Fruit fly (Drosophila melanogaster) whole organism, embryonic: ENCODE results near the gene CG14220.

Experiments
- ATbp ChIP-seq: fragments of 200-800 bp; sonication (Bioruptor generic); optimal IDR thresholded peaks from 2 replicates; lab custom pipeline; 2017; ENCODE audit warnings: missing biosample characterization, mild to moderate bottlenecking, missing genetic modification characterization, missing genetic modification reagents
- B-H1 ChIP-seq: fragments of 200-800 bp; sonication (Bioruptor generic); IDR thresholded peaks from 3 replicates; pipeline ENCODE4 v1.3.6; 2022; ENCODE audit warnings: missing biosample characterization, missing genetic modification characterization
- CG10209 ChIP-seq: fragments of 200-800 bp; sonication (Bioruptor generic); optimal IDR thresholded peaks from 3 replicates; lab custom pipeline; 2017; ENCODE audit warnings: missing biosample characterization, mild to moderate bottlenecking, missing genetic modification characterization, missing genetic modification reagents
- CG10543 ChIP-seq: fragments of 200-800 bp; sonication (Bioruptor generic); optimal IDR thresholded peaks from 3 replicates; lab custom pipeline; 2017; ENCODE audit warnings: missing biosample characterization, mild to moderate bottlenecking, missing genetic modification characterization, moderate library complexity
- CG11456 ChIP-seq: fragments of 200-800 bp; sonication (Bioruptor generic); IDR thresholded peaks from 3 replicates; pipeline ENCODE4 v1.3.6; 2022; ENCODE audit warnings: missing biosample characterization, missing genetic modification characterization
- CG12299 ChIP-seq: fragments of 200-800 bp; sonication (Bioruptor generic); optimal IDR thresholded peaks from 2 replicates; lab custom pipeline; 2018; ENCODE audit warnings: missing biosample characterization, mild to moderate bottlenecking, missing genetic modification characterization
- CG13123 ChIP-seq: fragments of 200-800 bp; sonication (Bioruptor generic); optimal IDR thresholded peaks from 2 replicates; lab custom pipeline; 2016; ENCODE audit warnings: missing biosample characterization, missing genetic modification characterization
- CG13894 ChIP-seq: fragments of 200-800 bp; sonication (Bioruptor generic); optimal IDR thresholded peaks from 3 replicates; lab custom pipeline; 2018; ENCODE audit warnings: missing biosample characterization, mild to moderate bottlenecking, missing genetic modification characterization, moderate library complexity
- CG17568 ChIP-seq: fragments of 200-800 bp; sonication (Bioruptor generic); optimal IDR thresholded peaks from 2 replicates; lab custom pipeline; 2018; ENCODE audit warnings: missing biosample characterization, mild to moderate bottlenecking, missing genetic modification characterization, moderate library complexity
- CG17802 ChIP-seq: fragments of 200-800 bp; sonication (Bioruptor generic); optimal IDR thresholded peaks from 2 replicates; lab custom pipeline; 2018; ENCODE audit warnings: missing biosample characterization, mild to moderate bottlenecking, missing genetic modification characterization, moderate library complexity
- CG2120 ChIP-seq: fragments of 200-800 bp; sonication (Bioruptor generic); optimal IDR thresholded peaks from 3 replicates; lab custom pipeline; 2016; ENCODE audit warnings: missing biosample characterization, missing genetic modification characterization
- CG31365 ChIP-seq: fragments of 200-800 bp; sonication (Bioruptor generic); optimal IDR thresholded peaks from 2 replicates; lab custom pipeline; 2018; ENCODE audit warnings: missing biosample characterization, mild to moderate bottlenecking, missing genetic modification characterization
- CG31388 ChIP-seq: fragments of 200-800 bp; sonication (Bioruptor generic); optimal IDR thresholded peaks from 2 replicates; lab custom pipeline; 2016; ENCODE audit warnings: missing biosample characterization, missing genetic modification characterization
- CG32767 ChIP-seq: fragments of 200-800 bp; sonication (Bioruptor generic); IDR thresholded peaks from 2 replicates; pipeline ENCODE4 v1.3.6; 2022; ENCODE audit warnings: missing biosample characterization, missing genetic modification characterization
- CG32772 ChIP-seq: fragments of 200-800 bp; sonication (Bioruptor generic); IDR thresholded peaks from 2 replicates; pipeline ENCODE4 v1.3.6; 2022; ENCODE audit warnings: missing biosample characterization, missing genetic modification characterization
- CG33213 ChIP-seq: fragments of 200-800 bp; sonication (Bioruptor generic); optimal IDR thresholded peaks from 3 replicates; lab custom pipeline; 2016; ENCODE audit warnings: missing biosample characterization, missing genetic modification characterization
- CG4360 ChIP-seq: fragments of 200-800 bp; sonication (Bioruptor generic); IDR thresholded peaks from 2 replicates; pipeline ENCODE4 v1.3.6; 2022; ENCODE audit warnings: missing biosample characterization, missing genetic modification characterization
- CG4404 ChIP-seq: fragments of 200-800 bp; sonication (Bioruptor generic); IDR thresholded peaks from 2 replicates; pipeline ENCODE4 v1.3.6; 2022; ENCODE audit warnings: missing biosample characterization, missing genetic modification characterization
- CG4617 ChIP-seq: fragments of 200-800 bp; sonication (Bioruptor generic); optimal IDR thresholded peaks from 3 replicates; lab custom pipeline; 2016; ENCODE audit warnings: missing biosample characterization, missing genetic modification characterization, borderline replicate concordance
- CG6765 ChIP-seq: fragments of 200-800 bp; sonication (Bioruptor generic); optimal IDR thresholded peaks from 3 replicates; lab custom pipeline; 2017; ENCODE audit warnings: missing biosample characterization, mild to moderate bottlenecking, missing genetic modification characterization
- CG6791 ChIP-seq: fragments of 200-800 bp; sonication (Bioruptor generic); IDR thresholded peaks from 3 replicates; pipeline ENCODE4 v1.3.6; 2022; ENCODE audit warnings: missing biosample characterization, missing genetic modification characterization; ENCODE audit not compliant: partially characterized antibody
- CG7372 ChIP-seq: fragments of 200-800 bp; sonication (Bioruptor generic); IDR thresholded peaks from 2 replicates; pipeline ENCODE4 v1.3.6; 2022; ENCODE audit warnings: missing biosample characterization, missing genetic modification characterization
- CG7963 ChIP-seq: fragments of 200-800 bp; sonication (Bioruptor generic); IDR thresholded peaks from 3 replicates; pipeline ENCODE4 v1.3.6; 2022; ENCODE audit warnings: missing biosample characterization, missing genetic modification characterization; ENCODE audit not compliant: partially characterized antibody
- CG8281 ChIP-seq: fragments of 200-800 bp; sonication (Bioruptor generic); optimal IDR thresholded peaks from 2 replicates; lab custom pipeline; 2018; ENCODE audit warnings: missing biosample characterization, mild to moderate bottlenecking, missing genetic modification characterization, moderate library complexity
- CG8290 ChIP-seq, 3 experiments: fragments of 200-800 bp; sonication (Bioruptor generic); optimal IDR thresholded peaks; 2 replicates each; lab custom pipeline; 2016 to 2019; ENCODE audit warnings: missing biosample characterization in 3 of 3, missing genetic modification characterization in 3 of 3, mild to moderate bottlenecking in 2 of 3, moderate library complexity in 1 of 3
- Drgx ChIP-seq: fragments of 200-800 bp; sonication (Bioruptor generic); IDR thresholded peaks from 2 replicates; pipeline ENCODE4 v1.3.6; 2022; ENCODE audit warnings: missing biosample characterization, missing genetic modification characterization
- Eip74EF ChIP-seq, 2 experiments: fragments of 200-800 bp in 1 of 2; fragments of >200 bp in 1 of 2; sonication (Bioruptor generic) in 1 of 2; optimal IDR thresholded peaks; 2 replicates each; lab custom pipeline; 2017 to 2019; ENCODE audit warnings: missing biosample characterization in 2 of 2, missing genetic modification characterization in 2 of 2, mild to moderate bottlenecking in 1 of 2, moderate library complexity in 1 of 2
- GATAe ChIP-seq: fragments of 200-800 bp; sonication (Bioruptor generic); conservative IDR thresholded peaks from 2 replicates; pipeline ENCODE4 v1.3.6; 2022; ENCODE audit warnings: missing biosample characterization, missing genetic modification characterization
- HmgD ChIP-seq: fragments of 200-800 bp; sonication (Bioruptor generic); optimal IDR thresholded peaks from 3 replicates; lab custom pipeline; 2016; ENCODE audit warnings: missing biosample characterization, missing genetic modification characterization
- Med ChIP-seq: fragments of 200-800 bp; sonication (Bioruptor generic); peaks from one replicate; lab custom pipeline; 2016; ENCODE audit warnings: missing biosample characterization, missing genetic modification characterization, mild to moderate bottlenecking, inconsistent platforms, moderate library complexity
- Six4 ChIP-seq: fragments of 200-800 bp; sonication (Bioruptor generic); optimal IDR thresholded peaks from 2 replicates; lab custom pipeline; 2016; ENCODE audit warnings: missing biosample characterization, missing genetic modification characterization
- Tbp ChIP-seq: fragments of >200 bp; optimal IDR thresholded peaks from 2 replicates; lab custom pipeline; 2018; ENCODE audit warnings: missing biosample characterization, missing genetic modification characterization
- amos ChIP-seq: fragments of 200-800 bp; sonication (Bioruptor generic); IDR thresholded peaks from 2 replicates; pipeline ENCODE4 v1.3.6; 2022; ENCODE audit warnings: missing biosample characterization, missing genetic modification characterization; ENCODE audit not compliant: partially characterized antibody
- bab2 ChIP-seq: fragments of 200-800 bp; sonication (Bioruptor generic); optimal IDR thresholded peaks from 2 replicates; lab custom pipeline; 2016; ENCODE audit warnings: missing biosample characterization, missing genetic modification characterization
- crc ChIP-seq: fragments of 200-800 bp; sonication (Bioruptor generic); optimal IDR thresholded peaks from 2 replicates; lab custom pipeline; 2016; ENCODE audit warnings: missing biosample characterization, missing genetic modification characterization
- da ChIP-seq: fragments of 200-800 bp; sonication (Bioruptor generic); optimal IDR thresholded peaks from 2 replicates; lab custom pipeline; 2016; ENCODE audit warnings: missing biosample characterization, missing genetic modification characterization
- dati ChIP-seq: fragments of 200-800 bp; sonication (Bioruptor generic); IDR thresholded peaks from 2 replicates; pipeline ENCODE4 v1.3.6; 2022; ENCODE audit warnings: missing biosample characterization, missing genetic modification characterization
- dm ChIP-seq: fragments of 200-800 bp; sonication (Bioruptor generic); optimal IDR thresholded peaks from 3 replicates; lab custom pipeline; 2016; ENCODE audit warnings: missing biosample characterization, missing genetic modification characterization
- gsb ChIP-seq: fragments of 200-800 bp; sonication (Bioruptor generic); IDR thresholded peaks from 2 replicates; pipeline ENCODE4 v1.3.6; 2022; ENCODE audit warnings: missing biosample characterization, missing genetic modification characterization
- lbe ChIP-seq: fragments of 200-800 bp; sonication (Bioruptor generic); optimal IDR thresholded peaks from 2 replicates; lab custom pipeline; 2016; ENCODE audit warnings: missing biosample characterization, mild to moderate bottlenecking, missing genetic modification characterization
- nau ChIP-seq: fragments of 200-800 bp; sonication (Bioruptor generic); optimal IDR thresholded peaks from 3 replicates; lab custom pipeline; 2017; ENCODE audit warnings: missing biosample characterization, mild to moderate bottlenecking, missing genetic modification characterization, missing genetic modification reagents
- nerfin-2 ChIP-seq: fragments of 200-800 bp; sonication (Bioruptor generic); IDR thresholded peaks from 2 replicates; pipeline ENCODE4 v1.3.6; 2022; ENCODE audit warnings: missing biosample characterization, missing genetic modification characterization; ENCODE audit not compliant: partially characterized antibody
- pan ChIP-seq, 4 experiments: fragments of >200 bp in 3 of 4; fragments of 200-800 bp in 1 of 4; sonication (Bioruptor generic) in 1 of 4; optimal IDR thresholded peaks in 3 of 4; IDR thresholded peaks in 1 of 4; 2 replicates each; pipeline versions ENCODE4 v1.3.6 to Lab custom; 2017 to 2022; ENCODE audit warnings: missing biosample characterization in 2 of 4, missing genetic modification characterization in 2 of 4, mixed read lengths in 1 of 4
- prd ChIP-seq, 3 experiments: fragments of >200 bp in 2 of 3; fragments of 200-800 bp in 1 of 3; sonication (Bioruptor generic) in 1 of 3; optimal IDR thresholded peaks in 2 of 3; IDR thresholded peaks in 1 of 3; 2 replicates in 2 of 3; 3 replicates in 1 of 3; pipeline versions ENCODE4 v1.3.6 to Lab custom; 2017 to 2022; ENCODE audit warnings: missing biosample characterization in 1 of 3, missing genetic modification characterization in 1 of 3
- sob ChIP-seq: fragments of 200-800 bp; sonication (Bioruptor generic); IDR thresholded peaks from 2 replicates; pipeline ENCODE4 v1.3.6; 2022; ENCODE audit warnings: missing biosample characterization, missing genetic modification characterization
- unpg ChIP-seq: fragments of 200-800 bp; sonication (Bioruptor generic); optimal IDR thresholded peaks from 3 replicates; lab custom pipeline; 2018; ENCODE audit warnings: missing biosample characterization, mild to moderate bottlenecking, missing genetic modification characterization, moderate library complexity
- wor ChIP-seq: fragments of 200-800 bp; sonication (Bioruptor generic); IDR thresholded peaks from 2 replicates; pipeline ENCODE4 v1.3.6; 2022; ENCODE audit warnings: missing biosample characterization, missing genetic modification characterization
- zf30C ChIP-seq: fragments of 200-800 bp; sonication (Bioruptor generic); optimal IDR thresholded peaks from 3 replicates; lab custom pipeline; 2018; ENCODE audit warnings: missing biosample characterization, mild to moderate bottlenecking, missing genetic modification characterization

Gene CG14220

dm6 chrX:19565714-19566316 lies 35.8 kb downstream of the CG14220 start, which contains the start of the genes Grip84 and car (continued):
- TF ChIP-seq CG4617 (peak; percentile 7), amos (GFP tag; lab: Robert Waterston, UW) (no peak), ATbp (GFP tag; lab: Kevin White, UChicago) (no peak), unpg (peak; percentile 71), CG17568 (no peak), CG6791 (GFP tag; lab: Robert Waterston, UW) (no peak), CG6765 (GFP tag; lab: Kevin White, UChicago) (no peak), dm (peak; percentile 48), CG2120 (GFP tag; lab: Kevin White, UChicago) (peak; percentile 80), CG31365 (tag; lab: Kevin White, UChicago) (no peak), CG17802 (tag; lab: Kevin White, UChicago) (peak; percentile 94), bab2 (GFP tag; lab: Kevin White, UChicago) (peak; percentile 38), CG13123 (peak; percentile 32), CG7372 (peak; percentile 67; the same call in 1 of the 2 replicates), CG10543 (GFP tag; lab: Kevin White, UChicago) (no peak), CG11456 (0 out of 3 replicates have a peak, but pooled peaks have one; percentile 8), dati (GFP tag; lab: Robert Waterston, UW) (no peak), HmgD (GFP tag; lab: Kevin White, UChicago) (no peak), GATAe (GFP tag; lab: Robert Waterston, UW) (no peak), lbe (GFP tag; lab: Kevin White, UChicago) (no peak), CG33213 (GFP tag; lab: Kevin White, UChicago) (no peak), CG12299 (tag; lab: Kevin White, UChicago) (peak; percentile 46), CG8290 (GFP tag; optimal IDR thresholded peaks at IDR 0.05; lab: Kevin White, UChicago) (no peak), CG8290 (tag; optimal IDR thresholded peaks at IDR 0.05; lab: Kevin White, UChicago) (no peak), Med (GFP tag; lab: Kevin White, UChicago) (peak; percentile 88), CG32772 (peak; percentile 58), CG4404 (GFP tag; lab: Robert Waterston, UW) (peak; percentile 71), wor (GFP tag; lab: Robert Waterston, UW) (0 out of 2 replicates have a peak, but pooled peaks have one; percentile 16), nau (no peak), crc (GFP tag; lab: Kevin White, UChicago) (peak; percentile 45), pan (optimal IDR thresholded peaks at IDR 0.05; lab: Kevin White, UChicago) (no peak), pan (GFP tag; optimal IDR thresholded peaks at IDR 0.05 in 1 of 2, IDR thresholded peaks at IDR 0.05 in 1 of 2) (peak in 1 of 2 experiments; percentile 14), CG13894 (tag; lab: Kevin White, UChicago) (no peak), CG4360 (GFP tag; lab: Robert Waterston, UW) (no peak), CG31388 (GFP tag; lab: Kevin White, UChicago) (no peak), nerfin-2 (GFP tag; lab: Robert Waterston, UW) (no peak), CG7963 (GFP tag; lab: Robert Waterston, UW) (no peak), da (peak; percentile 25), sob (GFP tag; lab: Robert Waterston, UW) (peak; percentile 66), Eip74EF (GFP tag; optimal IDR thresholded peaks at IDR 0.05; lab: Kevin White, UChicago) (no peak), Tbp (no peak), prd (optimal IDR thresholded peaks at IDR 0.05; lab: Kevin White, UChicago) (no peak), prd (GFP tag; IDR thresholded peaks at IDR 0.05; lab: Robert Waterston, UW) (peak; percentile 77), CG10209 (GFP tag; lab: Kevin White, UChicago) (no peak), Six4 (GFP tag; lab: Kevin White, UChicago) (no peak), CG8281 (tag; lab: Kevin White, UChicago) (no peak), gsb (GFP tag; lab: Robert Waterston, UW) (no peak), B-H1 (GFP tag; lab: Robert Waterston, UW) (no peak), Drgx (no peak), zf30C (GFP tag; lab: Kevin White, UChicago) (no peak), CG32767 (GFP tag; lab: Robert Waterston, UW) (peak; percentile 32; the same call in 1 of the 2 replicates)
